Worm (Caenorhabditis elegans): ENCODE results near the gene hmp-1.

DNA sequence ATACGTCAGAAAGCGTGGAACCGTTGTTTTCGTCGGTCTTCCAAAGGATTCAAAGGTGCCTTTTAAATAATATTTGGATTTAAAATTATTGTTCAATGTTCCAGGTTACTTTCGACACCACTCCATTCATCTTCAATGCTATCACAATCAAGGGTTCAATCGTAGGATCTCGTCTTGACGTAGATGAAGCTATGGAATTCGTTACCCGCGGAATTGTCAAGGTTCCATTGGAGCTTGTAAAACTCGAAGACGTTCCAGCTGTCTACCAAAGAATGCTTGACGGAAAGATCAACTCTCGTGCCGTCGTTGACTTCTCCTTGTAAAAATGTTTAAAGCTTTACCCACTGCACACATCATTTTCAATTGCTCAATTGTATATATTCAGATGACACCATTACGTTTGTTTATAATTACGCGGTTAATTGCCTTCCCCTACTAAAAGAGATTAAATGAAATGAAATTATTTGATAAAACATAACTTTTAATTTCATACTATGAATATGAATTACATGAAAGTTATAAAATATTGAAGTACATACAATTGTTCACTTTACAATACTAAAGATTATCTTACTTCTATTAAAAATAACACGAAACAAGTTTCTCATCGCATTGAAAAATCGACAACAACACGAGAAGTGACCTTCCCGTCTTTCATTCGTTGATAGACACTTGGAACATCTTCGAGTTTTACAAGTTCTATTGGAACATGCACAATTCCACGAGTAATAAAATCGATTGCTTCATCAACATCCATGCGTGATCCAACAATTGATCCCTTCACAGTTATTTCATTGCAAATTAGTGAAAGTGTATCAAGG lies 43.7 kb downstream of the hmp-1 start:
- no peak for TF ChIP-seq pqm-1 (tag; optimal IDR thresholded peaks at IDR 0.05)
- TF ChIP-seq C38D4.7 (GFP tag; optimal IDR thresholded peaks at IDR 0.05), result no peak
- TF ChIP-seq ets-4 (tag; optimal IDR thresholded peaks at IDR 0.05), result no peak
- no peak for TF ChIP-seq unc-55 (GFP tag; optimal IDR thresholded peaks at IDR 0.05)
- no peak for TF ChIP-seq ceh-6 (GFP tag; optimal IDR thresholded peaks at IDR 0.05)
- no peak for TF ChIP-seq pha-4 (tag; optimal IDR thresholded peaks at IDR 0.05)
- TF ChIP-seq ama-1 (optimal IDR thresholded peaks at IDR 0.05), result no peak
- no peak for TF ChIP-seq nhr-232 (tag; optimal IDR thresholded peaks at IDR 0.05)
- no peak for TF ChIP-seq sox-4 (tag; optimal IDR thresholded peaks at IDR 0.05)
- TF ChIP-seq tbx-2 (tag; optimal IDR thresholded peaks at IDR 0.05), result no peak

Measured in whole organism, late embryonic.